Fruit fly (Drosophila melanogaster) whole organism, embryonic: Measurements from ENCODE around the gene CG5968.

Experiments
- Adf1 ChIP-seq: fragments of 200-800 bp; sonication (Bioruptor generic); IDR thresholded peaks from 2 replicates; pipeline ENCODE4 v1.3.6; 2022; ENCODE audit warnings: missing biosample characterization, missing genetic modification characterization
- Antp ChIP-seq: fragments of 200-800 bp; sonication (Bioruptor generic); optimal IDR thresholded peaks from 3 replicates; lab custom pipeline; 2016; ENCODE audit warnings: missing biosample characterization, missing genetic modification characterization
- CG10654 ChIP-seq: fragments of 200-800 bp; sonication (Bioruptor generic); optimal IDR thresholded peaks from 2 replicates; lab custom pipeline; 2016; ENCODE audit warnings: missing biosample characterization, missing genetic modification characterization
- CG13123 ChIP-seq: fragments of 200-800 bp; sonication (Bioruptor generic); optimal IDR thresholded peaks from 2 replicates; lab custom pipeline; 2016; ENCODE audit warnings: missing biosample characterization, missing genetic modification characterization
- CG14965 ChIP-seq: fragments of 200-800 bp; sonication (Bioruptor generic); optimal IDR thresholded peaks from 2 replicates; lab custom pipeline; 2016; ENCODE audit warnings: missing biosample characterization, missing genetic modification characterization, borderline replicate concordance
- CG15696 ChIP-seq: fragments of 200-800 bp; sonication (Bioruptor generic); optimal IDR thresholded peaks from 2 replicates; lab custom pipeline; 2019; ENCODE audit warnings: missing biosample characterization, mild to moderate bottlenecking, missing genetic modification characterization, moderate library complexity
- CG17328 ChIP-seq: fragments of 200-800 bp; sonication (Bioruptor generic); IDR thresholded peaks from 2 replicates; pipeline ENCODE4 v1.3.6; 2022; ENCODE audit warnings: missing biosample characterization, missing genetic modification characterization
- CG17361 ChIP-seq: fragments of 200-800 bp; sonication (Bioruptor generic); IDR thresholded peaks from 3 replicates; pipeline ENCODE4 v1.3.6; 2022; ENCODE audit warnings: missing biosample characterization, missing genetic modification characterization
- CG17568 ChIP-seq: fragments of 200-800 bp; sonication (Bioruptor generic); optimal IDR thresholded peaks from 2 replicates; lab custom pipeline; 2018; ENCODE audit warnings: missing biosample characterization, mild to moderate bottlenecking, missing genetic modification characterization, moderate library complexity
- CG17802 ChIP-seq: fragments of 200-800 bp; sonication (Bioruptor generic); optimal IDR thresholded peaks from 2 replicates; lab custom pipeline; 2018; ENCODE audit warnings: missing biosample characterization, mild to moderate bottlenecking, missing genetic modification characterization, moderate library complexity
- CG18011 ChIP-seq: fragments of 200-800 bp; sonication (Bioruptor generic); optimal IDR thresholded peaks from 2 replicates; lab custom pipeline; 2017; ENCODE audit warnings: missing biosample characterization, missing genetic modification characterization, mild to moderate bottlenecking, moderate library complexity, missing genotype
- CG2199 ChIP-seq: fragments of 200-800 bp; sonication (Bioruptor generic); IDR thresholded peaks from 3 replicates; pipeline ENCODE4 v1.3.6; 2022; ENCODE audit warnings: missing biosample characterization, missing genetic modification characterization
- CG31224 ChIP-seq: fragments of 200-800 bp; sonication (Bioruptor generic); IDR thresholded peaks from 2 replicates; pipeline ENCODE4 v1.3.6; 2022; ENCODE audit warnings: missing biosample characterization, missing genetic modification characterization
- CG31388 ChIP-seq: fragments of 200-800 bp; sonication (Bioruptor generic); optimal IDR thresholded peaks from 2 replicates; lab custom pipeline; 2016; ENCODE audit warnings: missing biosample characterization, missing genetic modification characterization
- CG3163 ChIP-seq: fragments of 200-800 bp; sonication (Bioruptor generic); optimal IDR thresholded peaks from 3 replicates; lab custom pipeline; 2016; ENCODE audit warnings: missing biosample characterization, missing genetic modification characterization
- CG43689 ChIP-seq: fragments of 200-800 bp; sonication (Bioruptor generic); IDR thresholded peaks from 2 replicates; pipeline ENCODE4 v1.3.6; 2022; ENCODE audit warnings: missing biosample characterization, missing genetic modification characterization
- CHES-1-like ChIP-seq: fragments of 200-800 bp; sonication (Bioruptor generic); optimal IDR thresholded peaks from 2 replicates; lab custom pipeline; 2016; ENCODE audit warnings: missing biosample characterization, missing genetic modification characterization
- Chrac-16 ChIP-seq: fragments of 200-800 bp; sonication (Bioruptor generic); optimal IDR thresholded peaks from 3 replicates; lab custom pipeline; 2016; ENCODE audit warnings: missing biosample characterization, missing genetic modification characterization
- Dad ChIP-seq: fragments of 200-800 bp; sonication (Bioruptor generic); optimal IDR thresholded peaks from 3 replicates; lab custom pipeline; 2016; ENCODE audit warnings: missing biosample characterization, missing genetic modification characterization
- Dbx ChIP-seq: fragments of 200-800 bp; sonication (Bioruptor generic); IDR thresholded peaks from 3 replicates; pipeline ENCODE4 v1.3.6; 2022; ENCODE audit warnings: missing biosample characterization, missing genetic modification characterization
- Dp ChIP-seq: fragments of 200-800 bp; sonication (Bioruptor generic); optimal IDR thresholded peaks from 2 replicates; lab custom pipeline; 2018; ENCODE audit warnings: missing biosample characterization, mild to moderate bottlenecking, missing genetic modification characterization, moderate library complexity
- Dref ChIP-seq: fragments of 200-800 bp; sonication (Bioruptor generic); IDR thresholded peaks from 2 replicates; pipeline ENCODE4 v1.3.6; 2022; ENCODE audit warnings: missing biosample characterization, missing genetic modification characterization
- E2f1 ChIP-seq: fragments of 200-800 bp; sonication (Bioruptor generic); IDR thresholded peaks from 2 replicates; pipeline ENCODE4 v1.3.6; 2022; ENCODE audit warnings: missing biosample characterization, missing genetic modification characterization
- Eip74EF ChIP-seq, 2 experiments: fragments of 200-800 bp in 1 of 2; fragments of >200 bp in 1 of 2; sonication (Bioruptor generic) in 1 of 2; optimal IDR thresholded peaks; 2 replicates each; lab custom pipeline; 2017 to 2019; ENCODE audit warnings: missing biosample characterization in 2 of 2, missing genetic modification characterization in 2 of 2, mild to moderate bottlenecking in 1 of 2, moderate library complexity in 1 of 2
- Ets97D ChIP-seq: fragments of 200-800 bp; sonication (Bioruptor generic); optimal IDR thresholded peaks from 3 replicates; lab custom pipeline; 2016; ENCODE audit warnings: missing biosample characterization, missing genetic modification characterization
- NFAT ChIP-seq: fragments of 200-800 bp; sonication (Bioruptor generic); IDR thresholded peaks from 2 replicates; pipeline ENCODE4 v1.3.6; 2022; ENCODE audit warnings: missing biosample characterization, missing genetic modification characterization
- Neu2 ChIP-seq: fragments of 200-800 bp; sonication (Bioruptor generic); optimal IDR thresholded peaks from 3 replicates; lab custom pipeline; 2016; ENCODE audit warnings: missing biosample characterization, missing genetic modification characterization, borderline replicate concordance
- Oaz ChIP-seq: fragments of 200-800 bp; sonication (Bioruptor generic); IDR thresholded peaks from 2 replicates; pipeline ENCODE4 v1.3.6; 2022; ENCODE audit warnings: missing biosample characterization, missing genetic modification characterization
- Ptx1 ChIP-seq: fragments of 200-800 bp; sonication (Bioruptor generic); IDR thresholded peaks from 2 replicates; pipeline ENCODE4 v1.3.6; 2022; ENCODE audit warnings: missing biosample characterization, missing genetic modification characterization
- Side ChIP-seq: fragments of 200-800 bp; sonication (Bioruptor generic); optimal IDR thresholded peaks from 2 replicates; lab custom pipeline; 2016; ENCODE audit warnings: missing biosample characterization, missing genetic modification characterization
- Sry-δ ChIP-seq: fragments of 200-800 bp; sonication (Bioruptor generic); optimal IDR thresholded peaks from 2 replicates; lab custom pipeline; 2016; ENCODE audit warnings: missing biosample characterization, missing genetic modification characterization
- Xbp1 ChIP-seq: fragments of 200-800 bp; sonication (Bioruptor generic); optimal IDR thresholded peaks from 3 replicates; lab custom pipeline; 2016; ENCODE audit warnings: missing biosample characterization, mild to moderate bottlenecking, missing genetic modification characterization
- Xrp1 ChIP-seq: fragments of 200-800 bp; sonication (Bioruptor generic); IDR thresholded peaks from 2 replicates; pipeline ENCODE4 v1.3.6; 2022; ENCODE audit warnings: missing biosample characterization, missing genetic modification characterization
- bbx ChIP-seq: fragments of 200-800 bp; sonication (Bioruptor generic); IDR thresholded peaks from 2 replicates; pipeline ENCODE4 v1.3.6; 2022; ENCODE audit warnings: missing biosample characterization, missing genetic modification characterization; ENCODE audit not compliant: partially characterized antibody
- bcd ChIP-seq: fragments of 200-800 bp; sonication (Bioruptor generic); optimal IDR thresholded peaks from 2 replicates; lab custom pipeline; 2017; ENCODE audit warnings: missing biosample characterization, mild to moderate bottlenecking, missing genetic modification characterization
- btn ChIP-seq: fragments of 200-800 bp; sonication (Bioruptor generic); optimal IDR thresholded peaks from 2 replicates; lab custom pipeline; 2016; ENCODE audit warnings: missing biosample characterization, missing genetic modification characterization
- da ChIP-seq: fragments of 200-800 bp; sonication (Bioruptor generic); optimal IDR thresholded peaks from 2 replicates; lab custom pipeline; 2016; ENCODE audit warnings: missing biosample characterization, missing genetic modification characterization
- danr ChIP-seq: fragments of 200-800 bp; sonication (Bioruptor generic); IDR thresholded peaks from 2 replicates; pipeline ENCODE4 v1.3.6; 2022; ENCODE audit warnings: missing biosample characterization, missing genetic modification characterization
- ems ChIP-seq: fragments of 200-800 bp; sonication (Bioruptor generic); optimal IDR thresholded peaks from 3 replicates; lab custom pipeline; 2016; ENCODE audit warnings: missing biosample characterization, missing genetic modification characterization
- ftz-f1 ChIP-seq: fragments of 200-800 bp; sonication (Bioruptor generic); optimal IDR thresholded peaks from 2 replicates; lab custom pipeline; 2016; ENCODE audit warnings: missing biosample characterization, missing genetic modification characterization
- hb ChIP-seq: fragments of 200-800 bp; sonication (Bioruptor generic); IDR thresholded peaks from 3 replicates; pipeline ENCODE4 v1.3.6; 2022; ENCODE audit warnings: missing biosample characterization, missing genetic modification characterization; ENCODE audit not compliant: partially characterized antibody
- lilli ChIP-seq: fragments of 200-800 bp; sonication (Bioruptor generic); optimal IDR thresholded peaks from 3 replicates; lab custom pipeline; 2016; ENCODE audit warnings: missing biosample characterization, missing genetic modification characterization
- lola ChIP-seq, 3 experiments: fragments of >200 bp in 2 of 3; fragments of 200-800 bp in 1 of 3; sonication (Bioruptor generic) in 1 of 3; optimal IDR thresholded peaks; 2 replicates each; lab custom pipeline; 2017 to 2019; ENCODE audit warnings: missing biosample characterization in 3 of 3, missing genetic modification characterization in 3 of 3, mild to moderate bottlenecking in 1 of 3, moderate library complexity in 1 of 3
- nerfin-2 ChIP-seq: fragments of 200-800 bp; sonication (Bioruptor generic); IDR thresholded peaks from 2 replicates; pipeline ENCODE4 v1.3.6; 2022; ENCODE audit warnings: missing biosample characterization, missing genetic modification characterization; ENCODE audit not compliant: partially characterized antibody
- sens ChIP-seq: fragments of 200-800 bp; sonication (Bioruptor generic); peaks from one replicate; lab custom pipeline; 2016; ENCODE audit warnings: missing biosample characterization, missing genetic modification characterization
- sug ChIP-seq: fragments of 200-800 bp; optimal IDR thresholded peaks from 2 replicates; lab custom pipeline; 2019; ENCODE audit warnings: missing biosample characterization, mild to moderate bottlenecking, missing genetic modification characterization, moderate library complexity
- toy ChIP-seq: fragments of 200-800 bp; sonication (Bioruptor generic); IDR thresholded peaks from 2 replicates; pipeline ENCODE4 v1.3.6; 2022; ENCODE audit warnings: missing biosample characterization, missing genetic modification characterization
- z ChIP-seq: fragments of 200-800 bp; sonication (Bioruptor generic); IDR thresholded peaks from 3 replicates; pipeline ENCODE4 v1.3.6; 2022; ENCODE audit warnings: missing biosample characterization, missing genetic modification characterization
- zen2 ChIP-seq: fragments of 200-800 bp; sonication (Bioruptor generic); IDR thresholded peaks from 3 replicates; pipeline ENCODE4 v1.3.6; 2022; ENCODE audit warnings: missing biosample characterization, missing genetic modification characterization; ENCODE audit not compliant: partially characterized antibody
- zfh2 ChIP-seq: fragments of 200-800 bp; sonication (Bioruptor generic); optimal IDR thresholded peaks from 2 replicates; lab custom pipeline; 2016; ENCODE audit warnings: missing biosample characterization, missing genetic modification characterization

CG5968 gene

dm6 chr2L:16542997-16543593 is 6.7 kb downstream of the CG5968 start (continued):
- no peak for TF ChIP-seq ftz-f1 (GFP tag; lab: Kevin White, UChicago)
- peak; percentile 69 for TF ChIP-seq CG18011 (GFP tag; lab: Kevin White, UChicago)
- TF ChIP-seq CG3163 = peak; percentile 51
- TF ChIP-seq bbx (GFP tag; lab: Robert Waterston, UW) = no peak
- peak; percentile 16; the same call in 1 of the 2 replicates for TF ChIP-seq Adf1 (GFP tag; lab: Robert Waterston, UW)
- no peak for TF ChIP-seq CG15696 (tag; lab: Kevin White, UChicago)
- no peak for TF ChIP-seq Eip74EF (GFP tag; optimal IDR thresholded peaks at IDR 0.05; lab: Kevin White, UChicago)
- peak in 1 of 3 experiments; percentile 43 for TF ChIP-seq lola (GFP tag; optimal IDR thresholded peaks at IDR 0.05; lab: Kevin White, UChicago)
- peak; percentile 64 for TF ChIP-seq CG17802 (tag; lab: Kevin White, UChicago)
- TF ChIP-seq Dp = peak; percentile 9
- TF ChIP-seq zfh2 (GFP tag; lab: Kevin White, UChicago) = peak; percentile 39
- no peak for TF ChIP-seq Chrac-16 (GFP tag; lab: Kevin White, UChicago)
- TF ChIP-seq CHES-1-like (GFP tag; lab: Kevin White, UChicago) = peak; percentile 70
- TF ChIP-seq bcd (GFP tag; lab: Kevin White, UChicago) = peak; percentile 77
- peak; percentile 47 for TF ChIP-seq Antp
- peak; percentile 52 for TF ChIP-seq CG13123 (GFP tag; lab: Kevin White, UChicago)
- no peak for TF ChIP-seq toy
- TF ChIP-seq nerfin-2 = no peak
- peak; percentile 49 for TF ChIP-seq lilli (GFP tag; lab: Kevin White, UChicago)
- no peak for TF ChIP-seq Dad (GFP tag; lab: Kevin White, UChicago)
- peak; percentile 83 for TF ChIP-seq Side (GFP tag; lab: Kevin White, UChicago)
- TF ChIP-seq E2f1 (GFP tag; lab: Robert Waterston, UW) = no peak; the same call in 1 of the 2 replicates
- TF ChIP-seq Dbx (GFP tag; lab: Robert Waterston, UW) = no peak
- TF ChIP-seq hb = no peak
- peak; percentile 61 for TF ChIP-seq sug (tag; lab: Kevin White, UChicago)
- no peak for TF ChIP-seq btn (GFP tag; lab: Kevin White, UChicago)
- peak; percentile 74 for TF ChIP-seq CG10654
- TF ChIP-seq danr (GFP tag; lab: Robert Waterston, UW) = no peak; the same call in 1 of the 2 replicates
- 0 out of 3 replicates have a peak, but pooled peaks have one; percentile 48 for TF ChIP-seq CG2199
- TF ChIP-seq da (GFP tag; lab: Kevin White, UChicago) = peak; percentile 29
- TF ChIP-seq z (GFP tag; lab: Robert Waterston, UW) = peak; percentile 67; the same call in 2 of the 3 replicates
- no peak for TF ChIP-seq CG43689 (GFP tag; lab: Robert Waterston, UW)
- TF ChIP-seq Oaz (GFP tag; lab: Robert Waterston, UW) = peak; percentile 44; the same call in 1 of the 2 replicates
- peak; percentile 47; the same call in 1 of the 2 replicates for TF ChIP-seq Ptx1 (GFP tag; lab: Robert Waterston, UW)
- peak; percentile 91 for TF ChIP-seq CG17568 (GFP tag; lab: Kevin White, UChicago)
- no peak for TF ChIP-seq CG14965 (GFP tag; lab: Kevin White, UChicago)
- no peak for TF ChIP-seq Neu2 (GFP tag; lab: Kevin White, UChicago)
- no peak for TF ChIP-seq Xrp1 (GFP tag; lab: Robert Waterston, UW)
- peak; percentile 95 for TF ChIP-seq Ets97D (GFP tag; lab: Kevin White, UChicago)
- TF ChIP-seq CG31388 (GFP tag; lab: Kevin White, UChicago) = no peak
- TF ChIP-seq CG17328 (GFP tag; lab: Robert Waterston, UW) = peak; percentile 72
- no peak for TF ChIP-seq Dref
- TF ChIP-seq sens (GFP tag; lab: Kevin White, UChicago) = peak; percentile 52
- TF ChIP-seq Sry-δ (GFP tag; lab: Kevin White, UChicago) = no peak
- peak; percentile 44; the same call in 1 of the 2 replicates for TF ChIP-seq CG31224 (GFP tag; lab: Robert Waterston, UW)
- peak; percentile 31 for TF ChIP-seq ems (GFP tag; lab: Kevin White, UChicago)
- TF ChIP-seq CG17361 (GFP tag; lab: Robert Waterston, UW) = peak; percentile 78; the same call in 2 of the 3 replicates
- peak; percentile 79 for TF ChIP-seq Xbp1 (GFP tag; lab: Kevin White, UChicago)
- peak; percentile 45; the same call in 1 of the 2 replicates for TF ChIP-seq NFAT (GFP tag; lab: Robert Waterston, UW)
- no peak for TF ChIP-seq zen2 (GFP tag; lab: Robert Waterston, UW)
